Fruit fly (Drosophila melanogaster) whole organism, embryonic: ENCODE measurements around the gene Ctl1.
A peak's percentile ranks its signal among the peaks of the same experiment; 100 is the strongest.

Experiments
- Abd-B ChIP-seq: fragments of 200-800 bp; sonication (Bioruptor generic); optimal IDR thresholded peaks from 2 replicates; lab custom pipeline; 2018; ENCODE audit warnings: missing biosample characterization, mild to moderate bottlenecking, missing genetic modification characterization, moderate library complexity
- Aef1 ChIP-seq: fragments of 200-800 bp; sonication (Bioruptor generic); IDR thresholded peaks from 3 replicates; pipeline ENCODE4 v1.3.6; 2022; ENCODE audit warnings: missing biosample characterization, missing genetic modification characterization
- B-H2 ChIP-seq: fragments of 200-800 bp; sonication (Bioruptor generic); optimal IDR thresholded peaks from 2 replicates; lab custom pipeline; 2018; ENCODE audit warnings: missing biosample characterization, mild to moderate bottlenecking, missing genetic modification characterization
- Bteb2 ChIP-seq: fragments of 200-800 bp; sonication (Bioruptor generic); optimal IDR thresholded peaks from 2 replicates; lab custom pipeline; 2016; ENCODE audit warnings: missing biosample characterization, missing genetic modification characterization
- CG10267 ChIP-seq: fragments of 200-800 bp; sonication (Bioruptor generic); optimal IDR thresholded peaks from 2 replicates; lab custom pipeline; 2018; ENCODE audit warnings: missing biosample characterization, mild to moderate bottlenecking, missing genetic modification characterization, moderate library complexity
- CG10321 ChIP-seq: fragments of 200-800 bp; sonication (Bioruptor generic); IDR thresholded peaks from 2 replicates; pipeline ENCODE4 v1.3.6; 2022; ENCODE audit warnings: missing biosample characterization, missing genetic modification characterization
- CG11456 ChIP-seq: fragments of 200-800 bp; sonication (Bioruptor generic); IDR thresholded peaks from 3 replicates; pipeline ENCODE4 v1.3.6; 2022; ENCODE audit warnings: missing biosample characterization, missing genetic modification characterization
- CG12659 ChIP-seq: fragments of 200-800 bp; sonication (Bioruptor generic); optimal IDR thresholded peaks from 3 replicates; lab custom pipeline; 2017; ENCODE audit warnings: mild to moderate bottlenecking, missing biosample characterization, missing genetic modification reagents, missing genetic modification characterization
- CG12942 ChIP-seq: fragments of 200-800 bp; sonication (Bioruptor generic); optimal IDR thresholded peaks from 3 replicates; lab custom pipeline; 2016; ENCODE audit warnings: missing biosample characterization, missing genetic modification characterization
- CG13894 ChIP-seq: fragments of 200-800 bp; sonication (Bioruptor generic); optimal IDR thresholded peaks from 3 replicates; lab custom pipeline; 2018; ENCODE audit warnings: missing biosample characterization, mild to moderate bottlenecking, missing genetic modification characterization, moderate library complexity
- CG15011 ChIP-seq: fragments of 200-800 bp; sonication (Bioruptor generic); optimal IDR thresholded peaks from 3 replicates; lab custom pipeline; 2018; ENCODE audit warnings: missing biosample characterization, mild to moderate bottlenecking, missing genetic modification characterization
- CG15073 ChIP-seq: fragments of 200-800 bp; sonication (Bioruptor generic); optimal IDR thresholded peaks from 2 replicates; lab custom pipeline; 2016; ENCODE audit warnings: missing biosample characterization, missing genetic modification characterization
- CG15601 ChIP-seq: fragments of 200-800 bp; sonication (Bioruptor generic); optimal IDR thresholded peaks from 3 replicates; lab custom pipeline; 2019; ENCODE audit warnings: missing biosample characterization, mild to moderate bottlenecking, missing genetic modification characterization, moderate library complexity
- CG2199 ChIP-seq: fragments of 200-800 bp; sonication (Bioruptor generic); IDR thresholded peaks from 3 replicates; pipeline ENCODE4 v1.3.6; 2022; ENCODE audit warnings: missing biosample characterization, missing genetic modification characterization
- CG30020 ChIP-seq: fragments of 200-800 bp; optimal IDR thresholded peaks from 2 replicates; lab custom pipeline; 2019; ENCODE audit warnings: missing biosample characterization, mild to moderate bottlenecking, missing genetic modification characterization, moderate library complexity
- CG3163 ChIP-seq: fragments of 200-800 bp; sonication (Bioruptor generic); optimal IDR thresholded peaks from 3 replicates; lab custom pipeline; 2016; ENCODE audit warnings: missing biosample characterization, missing genetic modification characterization
- CG3281 ChIP-seq: fragments of 200-800 bp; sonication (Bioruptor generic); optimal IDR thresholded peaks from 3 replicates; lab custom pipeline; 2017; ENCODE audit warnings: missing biosample characterization, mild to moderate bottlenecking, missing genetic modification characterization
- CG34224 ChIP-seq: fragments of 200-800 bp; sonication (Bioruptor generic); IDR thresholded peaks from 3 replicates; pipeline ENCODE4 v1.3.6; 2022; ENCODE audit warnings: missing biosample characterization, missing genetic modification characterization; ENCODE audit not compliant: partially characterized antibody
- CG3847 ChIP-seq: fragments of 200-800 bp; sonication (Bioruptor generic); IDR thresholded peaks from 2 replicates; pipeline ENCODE4 v1.3.6; 2022; ENCODE audit warnings: missing biosample characterization, missing genetic modification characterization
- CG5180 ChIP-seq: fragments of 200-800 bp; sonication (Bioruptor generic); optimal IDR thresholded peaks from 3 replicates; lab custom pipeline; 2017; ENCODE audit warnings: missing biosample characterization, missing genetic modification characterization, mild to moderate bottlenecking, moderate library complexity, missing genetic modification reagents
- CG6765 ChIP-seq: fragments of 200-800 bp; sonication (Bioruptor generic); optimal IDR thresholded peaks from 3 replicates; lab custom pipeline; 2017; ENCODE audit warnings: missing biosample characterization, mild to moderate bottlenecking, missing genetic modification characterization
- CG8765 ChIP-seq: fragments of 200-800 bp; sonication (Bioruptor generic); IDR thresholded peaks from 2 replicates; pipeline ENCODE4 v1.3.6; 2022; ENCODE audit warnings: missing biosample characterization, missing genetic modification characterization
- CG8944 ChIP-seq: fragments of 200-800 bp; sonication (Bioruptor generic); optimal IDR thresholded peaks from 3 replicates; lab custom pipeline; 2016; ENCODE audit warnings: missing biosample characterization, missing genetic modification characterization
- CG9437 ChIP-seq: fragments of 200-800 bp; sonication (Bioruptor generic); optimal IDR thresholded peaks from 2 replicates; lab custom pipeline; 2018; ENCODE audit warnings: missing biosample characterization, mild to moderate bottlenecking, missing genetic modification characterization
- CG9876 ChIP-seq: fragments of 200-800 bp; sonication (Bioruptor generic); optimal IDR thresholded peaks from 2 replicates; lab custom pipeline; 2016; ENCODE audit warnings: missing biosample characterization, missing genetic modification characterization
- Ets65A ChIP-seq: fragments of 200-800 bp; sonication (Bioruptor generic); peaks from one replicate; lab custom pipeline; 2016; ENCODE audit warnings: missing biosample characterization, missing genetic modification characterization
- Max ChIP-seq: fragments of 200-800 bp; sonication (Bioruptor generic); optimal IDR thresholded peaks from 2 replicates; lab custom pipeline; 2016; ENCODE audit warnings: missing biosample characterization, mild to moderate bottlenecking, missing genetic modification characterization
- Mes4 ChIP-seq: fragments of 200-800 bp; sonication (Bioruptor generic); optimal IDR thresholded peaks from 2 replicates; lab custom pipeline; 2016; ENCODE audit warnings: missing biosample characterization, missing genetic modification characterization
- Oaz ChIP-seq: fragments of 200-800 bp; sonication (Bioruptor generic); IDR thresholded peaks from 2 replicates; pipeline ENCODE4 v1.3.6; 2022; ENCODE audit warnings: missing biosample characterization, missing genetic modification characterization
- Pdp1 ChIP-seq, 2 experiments: fragments of 200-800 bp; sonication (Bioruptor generic); optimal IDR thresholded peaks; 3 replicates each; lab custom pipeline; 2016; ENCODE audit warnings: missing biosample characterization in 2 of 2, missing genetic modification characterization in 2 of 2, mild to moderate bottlenecking in 1 of 2, moderate library complexity in 1 of 2
- Spps ChIP-seq: fragments of 200-800 bp; sonication (Bioruptor generic); optimal IDR thresholded peaks from 2 replicates; lab custom pipeline; 2018; ENCODE audit warnings: missing biosample characterization, mild to moderate bottlenecking, missing genetic modification characterization
- Xbp1 ChIP-seq: fragments of 200-800 bp; sonication (Bioruptor generic); optimal IDR thresholded peaks from 3 replicates; lab custom pipeline; 2016; ENCODE audit warnings: missing biosample characterization, mild to moderate bottlenecking, missing genetic modification characterization
- amos ChIP-seq: fragments of 200-800 bp; sonication (Bioruptor generic); IDR thresholded peaks from 2 replicates; pipeline ENCODE4 v1.3.6; 2022; ENCODE audit warnings: missing biosample characterization, missing genetic modification characterization; ENCODE audit not compliant: partially characterized antibody
- bbx ChIP-seq: fragments of 200-800 bp; sonication (Bioruptor generic); IDR thresholded peaks from 2 replicates; pipeline ENCODE4 v1.3.6; 2022; ENCODE audit warnings: missing biosample characterization, missing genetic modification characterization; ENCODE audit not compliant: partially characterized antibody
- bcd ChIP-seq: fragments of 200-800 bp; sonication (Bioruptor generic); optimal IDR thresholded peaks from 2 replicates; lab custom pipeline; 2017; ENCODE audit warnings: missing biosample characterization, mild to moderate bottlenecking, missing genetic modification characterization
- cg ChIP-seq: fragments of 200-800 bp; sonication (Bioruptor generic); optimal IDR thresholded peaks from 3 replicates; lab custom pipeline; 2019; ENCODE audit warnings: missing biosample characterization, mild to moderate bottlenecking, missing genetic modification characterization, moderate library complexity
- fd102C ChIP-seq: fragments of 200-800 bp; sonication (Bioruptor generic); optimal IDR thresholded peaks from 2 replicates; lab custom pipeline; 2018; ENCODE audit warnings: missing biosample characterization, mild to moderate bottlenecking, missing genetic modification characterization, moderate library complexity
- fd64A ChIP-seq: fragments of 200-800 bp; sonication (Bioruptor generic); optimal IDR thresholded peaks from 3 replicates; lab custom pipeline; 2018; ENCODE audit warnings: missing biosample characterization, mild to moderate bottlenecking, missing genetic modification characterization
- ftz-f1 ChIP-seq: fragments of 200-800 bp; sonication (Bioruptor generic); optimal IDR thresholded peaks from 2 replicates; lab custom pipeline; 2016; ENCODE audit warnings: missing biosample characterization, missing genetic modification characterization
- fu2 ChIP-seq: fragments of 200-800 bp; sonication (Bioruptor generic); optimal IDR thresholded peaks from 2 replicates; lab custom pipeline; 2016; ENCODE audit warnings: missing biosample characterization, missing genetic modification characterization
- gce ChIP-seq: fragments of 200-800 bp; sonication (Bioruptor generic); IDR thresholded peaks from 3 replicates; pipeline ENCODE4 v1.3.6; 2022; ENCODE audit warnings: missing biosample characterization, missing genetic modification characterization
- inv ChIP-seq: fragments of 200-800 bp; sonication (Bioruptor generic); IDR thresholded peaks from 2 replicates; pipeline ENCODE4 v1.3.6; 2022; ENCODE audit warnings: missing biosample characterization, missing genetic modification characterization; ENCODE audit not compliant: partially characterized antibody
- nmo ChIP-seq: fragments of 200-800 bp; sonication (Bioruptor generic); optimal IDR thresholded peaks from 2 replicates; lab custom pipeline; 2018; ENCODE audit warnings: missing biosample characterization, mild to moderate bottlenecking, missing genetic modification characterization, moderate library complexity
- phol ChIP-seq: fragments of 200-800 bp; sonication (Bioruptor generic); optimal IDR thresholded peaks from 3 replicates; lab custom pipeline; 2018; ENCODE audit warnings: missing biosample characterization, mild to moderate bottlenecking, missing genetic modification characterization, moderate library complexity
- pnt ChIP-seq: fragments of 200-800 bp; sonication (Bioruptor generic); optimal IDR thresholded peaks from 3 replicates; lab custom pipeline; 2016; ENCODE audit warnings: missing biosample characterization, missing genetic modification characterization
- pzg ChIP-seq: fragments of 200-800 bp; sonication (Bioruptor generic); optimal IDR thresholded peaks from 3 replicates; lab custom pipeline; 2018; ENCODE audit warnings: missing biosample characterization, mild to moderate bottlenecking, missing genetic modification characterization, moderate library complexity
- row ChIP-seq: fragments of 200-800 bp; sonication (Bioruptor generic); IDR thresholded peaks from 3 replicates; pipeline ENCODE4 v1.3.6; 2022; ENCODE audit warnings: missing biosample characterization, missing genetic modification characterization
- sens ChIP-seq: fragments of 200-800 bp; sonication (Bioruptor generic); peaks from one replicate; lab custom pipeline; 2016; ENCODE audit warnings: missing biosample characterization, missing genetic modification characterization
- trh ChIP-seq: fragments of 200-800 bp; sonication (Bioruptor generic); optimal IDR thresholded peaks from 2 replicates; lab custom pipeline; 2016; ENCODE audit warnings: missing biosample characterization, missing genetic modification characterization
- tx ChIP-seq: fragments of 200-800 bp; sonication (Bioruptor generic); optimal IDR thresholded peaks from 2 replicates; lab custom pipeline; 2016; ENCODE audit warnings: missing biosample characterization, missing genetic modification characterization
- zfh2 ChIP-seq: fragments of 200-800 bp; sonication (Bioruptor generic); optimal IDR thresholded peaks from 2 replicates; lab custom pipeline; 2016; ENCODE audit warnings: missing biosample characterization, missing genetic modification characterization

Ctl1 gene

dm6 chr3L:4282627-4283026, 4.9 kb downstream of the Ctl1 start, which contains the start of gene CG11583 (continued):
- no peak for TF ChIP-seq CG13894 (tag; lab: Kevin White, UChicago)
- TF ChIP-seq CG12659, result peak; percentile 63
- TF ChIP-seq amos, result peak; percentile 14; the same call in 1 of the 2 replicates
- TF ChIP-seq phol (tag; lab: Kevin White, UChicago), result peak; percentile 54
- TF ChIP-seq fd102C (GFP tag; lab: Kevin White, UChicago), result no peak
- peak; percentile 96 for TF ChIP-seq CG10267
- TF ChIP-seq Pdp1 (GFP tag; optimal IDR thresholded peaks at IDR 0.05; lab: Kevin White, UChicago), result peak in 1 of 2 experiments; percentile 28
- TF ChIP-seq gce (GFP tag; lab: Robert Waterston, UW), result no peak
- TF ChIP-seq tx (GFP tag; lab: Kevin White, UChicago), result peak; percentile 20
- TF ChIP-seq trh (GFP tag; lab: Kevin White, UChicago), result no peak
- TF ChIP-seq CG10321 (GFP tag; lab: Robert Waterston, UW), result no peak
- peak; percentile 48 for TF ChIP-seq ftz-f1 (GFP tag; lab: Kevin White, UChicago)
- peak; percentile 28 for TF ChIP-seq CG15601 (tag; lab: Kevin White, UChicago)
- TF ChIP-seq CG30020 (tag; lab: Kevin White, UChicago), result no peak
- TF ChIP-seq bbx, result 0 out of 2 replicates have a peak, but pooled peaks have one; percentile 8
- no peak for TF ChIP-seq CG34224
- TF ChIP-seq CG3163 (GFP tag; lab: Kevin White, UChicago), result peak; percentile 17
- TF ChIP-seq CG3281 (GFP tag; lab: Kevin White, UChicago), result peak; percentile 86
- TF ChIP-seq CG8944 (GFP tag; lab: Kevin White, UChicago), result peak; percentile 45
- peak; percentile 68 for TF ChIP-seq CG3847 (GFP tag; lab: Robert Waterston, UW)
- TF ChIP-seq CG9876 (GFP tag; lab: Kevin White, UChicago), result peak; percentile 4
- no peak for TF ChIP-seq Mes4 (GFP tag; lab: Kevin White, UChicago)
- no peak for TF ChIP-seq Spps
- TF ChIP-seq CG15011 (GFP tag; lab: Kevin White, UChicago), result no peak
- peak; percentile 67 for TF ChIP-seq row (GFP tag; lab: Robert Waterston, UW)
- TF ChIP-seq Bteb2, result peak; percentile 8
- no peak for TF ChIP-seq CG6765 (GFP tag; lab: Kevin White, UChicago)
- peak; percentile 76 for TF ChIP-seq pzg (GFP tag; lab: Kevin White, UChicago)
- peak; percentile 24 for TF ChIP-seq CG12942
- peak; percentile 54 for TF ChIP-seq B-H2 (GFP tag; lab: Kevin White, UChicago)
- no peak for TF ChIP-seq CG15073 (GFP tag; lab: Kevin White, UChicago)
- TF ChIP-seq Max, result peak; percentile 98
- TF ChIP-seq CG5180 (GFP tag; lab: Kevin White, UChicago), result no peak
- peak; percentile 31 for TF ChIP-seq bcd (GFP tag; lab: Kevin White, UChicago)
- TF ChIP-seq nmo, result peak; percentile 24
- TF ChIP-seq zfh2 (GFP tag; lab: Kevin White, UChicago), result peak; percentile 51
- no peak for TF ChIP-seq CG9437 (GFP tag; lab: Kevin White, UChicago)
- no peak for TF ChIP-seq CG2199 (GFP tag; lab: Robert Waterston, UW)
- peak; percentile 45 for TF ChIP-seq fu2 (GFP tag; lab: Kevin White, UChicago)
- TF ChIP-seq Xbp1 (GFP tag; lab: Kevin White, UChicago), result peak; percentile 64
- TF ChIP-seq Oaz (GFP tag; lab: Robert Waterston, UW), result no peak
- TF ChIP-seq fd64A (GFP tag; lab: Kevin White, UChicago), result no peak
- TF ChIP-seq pnt (GFP tag; lab: Kevin White, UChicago), result no peak
- no peak for TF ChIP-seq Abd-B (GFP tag; lab: Kevin White, UChicago)
- TF ChIP-seq Ets65A (GFP tag; lab: Kevin White, UChicago), result peak; percentile 70
- TF ChIP-seq Aef1 (GFP tag; lab: Robert Waterston, UW), result no peak
- no peak for TF ChIP-seq cg (GFP tag; lab: Kevin White, UChicago)
- no peak for TF ChIP-seq inv (GFP tag; lab: Robert Waterston, UW)
- peak; percentile 93 for TF ChIP-seq sens (GFP tag; lab: Kevin White, UChicago)
- no peak for TF ChIP-seq CG8765
- TF ChIP-seq CG11456 (GFP tag; lab: Robert Waterston, UW), result peak; percentile 61; the same call in 1 of the 3 replicates
